Worm (Caenorhabditis elegans): ENCODE results near the gene Y50D4C.5.

Gene Y50D4C.5

ce11 chrV:977853-978252 lies 25.7 kb downstream of the Y50D4C.5 start:
- TF ChIP-seq flh-1 (GFP tag; optimal IDR thresholded peaks at IDR 0.05), result no peak
- no peak for TF ChIP-seq ces-1 (GFP tag; optimal IDR thresholded peaks at IDR 0.05)
- TF ChIP-seq ceh-39 (tag; optimal IDR thresholded peaks at IDR 0.05), result no peak
- no peak for TF ChIP-seq nhr-2 (tag; optimal IDR thresholded peaks at IDR 0.05)
- no peak for TF ChIP-seq ceh-83 (GFP tag; optimal IDR thresholded peaks at IDR 0.05)
- TF ChIP-seq nhr-76 (tag; optimal IDR thresholded peaks at IDR 0.05), result no peak
- no peak for TF ChIP-seq sptf-1 (tag; optimal IDR thresholded peaks at IDR 0.05)
- no peak for TF ChIP-seq ztf-11 (tag; optimal IDR thresholded peaks at IDR 0.05)
- no peak for TF ChIP-seq lin-13 (tag; optimal IDR thresholded peaks at IDR 0.05)
- no peak for TF ChIP-seq M03D4.4 (tag; optimal IDR thresholded peaks at IDR 0.05)
- no peak for TF ChIP-seq elt-1 (tag; optimal IDR thresholded peaks at IDR 0.05; ENCODE audit: borderline replicate concordance, insufficient read depth)
- no peak for TF ChIP-seq nhr-12 (tag; optimal IDR thresholded peaks at IDR 0.05)
- TF ChIP-seq unc-39 (tag; optimal IDR thresholded peaks at IDR 0.05), result no peak
- no peak for TF ChIP-seq lin-32 (GFP tag; optimal IDR thresholded peaks at IDR 0.05)
- no peak for TF ChIP-seq hlh-1 (tag; optimal IDR thresholded peaks at IDR 0.05)

- TF ChIP-seq cnd-1 (tag; optimal IDR thresholded peaks at IDR 0.05) (no peak), drap-1 (GFP tag; optimal IDR thresholded peaks at IDR 0.05) (no peak), bed-3 (GFP tag; optimal IDR thresholded peaks at IDR 0.05) (no peak), ceh-39 (tag; optimal IDR thresholded peaks at IDR 0.05) (no peak), nhr-28 (tag; optimal IDR thresholded peaks at IDR 0.05) (no peak), elt-1 (tag; optimal IDR thresholded peaks at IDR 0.05; ENCODE audit: borderline replicate concordance, insufficient read depth) (no peak), mep-1 (tag; optimal IDR thresholded peaks at IDR 0.05) (no peak), ztf-11 (tag; optimal IDR thresholded peaks at IDR 0.05) (no peak), sem-2 (GFP tag; optimal IDR thresholded peaks at IDR 0.05) (no peak), unc-39 (tag; optimal IDR thresholded peaks at IDR 0.05) (no peak), lsy-2 (tag; optimal IDR thresholded peaks at IDR 0.05) (no peak), M03D4.4 (tag; optimal IDR thresholded peaks at IDR 0.05) (no peak), flh-1 (GFP tag; optimal IDR thresholded peaks at IDR 0.05) (no peak), lin-32 (GFP tag; optimal IDR thresholded peaks at IDR 0.05) (no peak), mls-2 (tag; optimal IDR thresholded peaks at IDR 0.05) (no peak), tbx-8 (GFP tag; optimal IDR thresholded peaks at IDR 0.05) (no peak), elt-3 (tag; optimal IDR thresholded peaks at IDR 0.05) (no peak), nhr-12 (tag; optimal IDR thresholded peaks at IDR 0.05) (no peak)
These were observed 27.0 kb downstream of the Y50D4C.5 start for ce11 chrV:976498-977063.

ce11 chrV:975184-975583 lies 28.4 kb downstream of the Y50D4C.5 start:
- TF ChIP-seq nhr-12 (tag; optimal IDR thresholded peaks at IDR 0.05) (no peak), unc-62 (GFP tag; optimal IDR thresholded peaks at IDR 0.05) (peak; percentile 98), mep-1 (tag; optimal IDR thresholded peaks at IDR 0.05) (peak; percentile 37), ceh-83 (GFP tag; optimal IDR thresholded peaks at IDR 0.05) (no peak), unc-39 (tag; optimal IDR thresholded peaks at IDR 0.05) (no peak), snpc-4 (tag; optimal IDR thresholded peaks at IDR 0.05) (no peak), blmp-1 (tag; optimal IDR thresholded peaks at IDR 0.05) (no peak), elt-1 (tag; optimal IDR thresholded peaks at IDR 0.05; ENCODE audit: borderline replicate concordance, insufficient read depth) (no peak), bed-3 (GFP tag; optimal IDR thresholded peaks at IDR 0.05) (no peak), nhr-237 (tag; optimal IDR thresholded peaks at IDR 0.05) (peak; percentile 33), mls-2 (tag; optimal IDR thresholded peaks at IDR 0.05) (peak; percentile 66), lsy-2 (tag; optimal IDR thresholded peaks at IDR 0.05) (peak; percentile 43), lin-13 (tag; optimal IDR thresholded peaks at IDR 0.05) (peak; percentile 9), elt-3 (tag; optimal IDR thresholded peaks at IDR 0.05) (no peak), ceh-39 (tag; optimal IDR thresholded peaks at IDR 0.05) (no peak), unc-120 (tag; optimal IDR thresholded peaks at IDR 0.05; ENCODE audit: poor library complexity, severe bottlenecking) (peak; percentile 83), nhr-2 (tag; optimal IDR thresholded peaks at IDR 0.05) (peak; percentile 32), tbx-8 (GFP tag; optimal IDR thresholded peaks at IDR 0.05) (peak; percentile 42), nhr-76 (tag; optimal IDR thresholded peaks at IDR 0.05) (no peak), drap-1 (GFP tag; optimal IDR thresholded peaks at IDR 0.05) (peak; percentile 50), flh-1 (GFP tag; optimal IDR thresholded peaks at IDR 0.05) (no peak), cnd-1 (tag; optimal IDR thresholded peaks at IDR 0.05) (peak; percentile 74), mab-5 (tag; optimal IDR thresholded peaks at IDR 0.05) (no peak), hlh-1 (tag; optimal IDR thresholded peaks at IDR 0.05) (peak; percentile 12), sptf-1 (tag; optimal IDR thresholded peaks at IDR 0.05) (peak; percentile 65), zip-8 (tag; optimal IDR thresholded peaks at IDR 0.05) (no peak), sem-2 (GFP tag; optimal IDR thresholded peaks at IDR 0.05) (no peak), ztf-11 (tag; optimal IDR thresholded peaks at IDR 0.05) (peak; percentile 23), ces-1 (GFP tag; optimal IDR thresholded peaks at IDR 0.05) (peak; percentile 85), M03D4.4 (tag; optimal IDR thresholded peaks at IDR 0.05) (peak; percentile 30), pha-4 (tag; optimal IDR thresholded peaks at IDR 0.05) (no peak), nhr-28 (tag; optimal IDR thresholded peaks at IDR 0.05) (no peak), lin-32 (GFP tag; optimal IDR thresholded peaks at IDR 0.05) (peak; percentile 77), ham-2 (GFP tag; optimal IDR thresholded peaks at IDR 0.05) (peak; percentile 7), ceh-43 (GFP tag; optimal IDR thresholded peaks at IDR 0.05) (no peak)

Data from whole organism, mixed stage, embryonic.